Worm (Caenorhabditis elegans): ENCODE results near the gene F36A4.5.

- no peak for TF ChIP-seq ama-1 (optimal IDR thresholded peaks at IDR 0.05)
- no peak for TF ChIP-seq ets-7 (tag; optimal IDR thresholded peaks at IDR 0.05)
- no peak for TF ChIP-seq flt-1 (GFP tag; IDR thresholded peaks at IDR 0.05)
- no peak for TF ChIP-seq B0310.2 (tag; optimal IDR thresholded peaks at IDR 0.05)
- TF ChIP-seq tbx-37 (GFP tag; conservative IDR thresholded peaks at IDR 0.05): no peak
- TF ChIP-seq F13C5.2 (tag; optimal IDR thresholded peaks at IDR 0.05): no peak
- no peak for TF ChIP-seq aly-1 (tag; optimal IDR thresholded peaks at IDR 0.05)
- no peak for TF ChIP-seq ceh-13 (GFP tag; optimal IDR thresholded peaks at IDR 0.05)
- TF ChIP-seq hmbx-1 (tag; optimal IDR thresholded peaks at IDR 0.05): no peak
- TF ChIP-seq ceh-36 (tag; optimal IDR thresholded peaks at IDR 0.05): no peak
- no peak for TF ChIP-seq pes-1 (GFP tag; IDR thresholded peaks at IDR 0.05)
- TF ChIP-seq hmg-4 (GFP tag; optimal IDR thresholded peaks at IDR 0.05): no peak
- no peak for TF ChIP-seq tbx-11 (GFP tag; IDR thresholded peaks at IDR 0.05)
Measured at ce11 chrIV:4235315-4236024, 29.9 kb upstream of the F36A4.5 start, which contains the start of the genes zipt-2.2 and dpy-13.

Data from whole organism, early embryonic.